Fruit fly (Drosophila melanogaster): ENCODE results near the gene Glyp.
A peak's percentile ranks its signal among the peaks of the same experiment; 100 is the strongest.

Glyp gene

DNA sequence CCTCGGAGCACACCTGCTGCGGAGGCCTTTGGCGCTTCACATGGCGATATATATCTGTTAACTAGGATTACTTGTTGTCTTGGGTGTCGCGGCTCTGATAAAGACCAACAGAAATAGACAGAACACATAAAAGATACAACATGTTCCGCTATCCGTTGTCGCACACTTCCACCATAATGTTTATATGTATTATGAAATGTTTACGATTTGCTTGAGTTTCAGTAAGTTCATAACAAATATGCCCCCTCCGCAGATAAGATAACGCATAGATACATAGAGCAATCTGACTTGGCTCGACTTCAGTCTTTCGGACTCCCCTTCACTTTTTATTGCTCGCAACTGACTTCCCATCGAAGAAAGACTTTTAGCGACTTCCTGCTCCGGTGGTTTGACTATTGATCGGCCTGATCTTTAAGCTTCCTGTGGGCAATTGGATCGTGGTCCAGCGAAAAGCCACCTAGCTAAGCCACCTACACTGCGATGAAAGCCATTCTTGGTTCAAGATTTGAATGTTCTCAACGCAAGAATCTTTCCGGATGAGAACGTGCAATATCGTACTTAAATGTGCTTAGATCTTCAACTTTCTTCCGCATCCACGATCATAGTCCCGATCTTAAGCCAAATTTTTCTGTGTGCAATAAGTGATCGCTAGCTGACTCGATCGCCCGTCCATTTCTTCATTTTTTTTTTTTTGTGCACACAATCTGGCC, 37.7 kb downstream of the Glyp start (continued):
- no peak for TF ChIP-seq trem (tag; optimal IDR thresholded peaks at IDR 0.05)
- 0 out of 2 replicates have a peak, but pooled peaks have one; percentile 23 for TF ChIP-seq aop (GFP tag; IDR thresholded peaks at IDR 0.05)
- no peak for TF ChIP-seq Xbp1 (GFP tag; optimal IDR thresholded peaks at IDR 0.05)
- TF ChIP-seq CG2712 (tag; optimal IDR thresholded peaks at IDR 0.05) = peak; percentile 13
- peak; percentile 19 for TF ChIP-seq cwo (GFP tag; optimal IDR thresholded peaks at IDR 0.05)
- no peak for TF ChIP-seq CG17802 (tag; optimal IDR thresholded peaks at IDR 0.05)
- no peak for TF ChIP-seq Hr51 (GFP tag; optimal IDR thresholded peaks at IDR 0.05)
- TF ChIP-seq CG17361 (GFP tag; IDR thresholded peaks at IDR 0.05) = no peak
- TF ChIP-seq D19A (tag; optimal IDR thresholded peaks at IDR 0.05) = no peak
- TF ChIP-seq CG12299 (tag; optimal IDR thresholded peaks at IDR 0.05) = peak; percentile 49
- no peak for TF ChIP-seq CG2129 (GFP tag; IDR thresholded peaks at IDR 0.05; ENCODE audit: partially characterized antibody)
- no peak for TF ChIP-seq CG12942 (GFP tag; optimal IDR thresholded peaks at IDR 0.05)
- TF ChIP-seq dmrt11E (tag; optimal IDR thresholded peaks at IDR 0.05) = peak; percentile 10
- TF ChIP-seq hbn (GFP tag; IDR thresholded peaks at IDR 0.05; ENCODE audit: partially characterized antibody) = no peak
- TF ChIP-seq mld (GFP tag; IDR thresholded peaks at IDR 0.05; ENCODE audit: partially characterized antibody) = no peak
- no peak for TF ChIP-seq az2 (GFP tag; optimal IDR thresholded peaks at IDR 0.05)
- TF ChIP-seq Fer2 (tag; optimal IDR thresholded peaks at IDR 0.05) = no peak
- no peak for TF ChIP-seq CG14050 (GFP tag; IDR thresholded peaks at IDR 0.05)
- TF ChIP-seq CG7745 (tag; optimal IDR thresholded peaks at IDR 0.05) = peak; percentile 16
- no peak for TF ChIP-seq ssp (GFP tag; IDR thresholded peaks at IDR 0.05)
- TF ChIP-seq chinmo (GFP tag; IDR thresholded peaks at IDR 0.05; ENCODE audit: partially characterized antibody) = no peak
- TF ChIP-seq cad (GFP tag; optimal IDR thresholded peaks at IDR 0.05) = no peak
- TF ChIP-seq Dfd (GFP tag; optimal IDR thresholded peaks at IDR 0.05) = no peak
- no peak for TF ChIP-seq Neu2 (GFP tag; optimal IDR thresholded peaks at IDR 0.05; ENCODE audit: borderline replicate concordance)
- no peak for TF ChIP-seq ham (GFP tag; IDR thresholded peaks at IDR 0.05)
- no peak for TF ChIP-seq CG18011 (GFP tag; optimal IDR thresholded peaks at IDR 0.05)
- TF ChIP-seq pan (optimal IDR thresholded peaks at IDR 0.05) = no peak
- TF ChIP-seq pan (GFP tag; optimal IDR thresholded peaks at IDR 0.05 in 1 of 2, IDR thresholded peaks at IDR 0.05 in 1 of 2) = peak in 1 of 2 experiments; percentile 41
- TF ChIP-seq CG10366 (GFP tag; IDR thresholded peaks at IDR 0.05) = no peak
- TF ChIP-seq CG34422 (GFP tag; IDR thresholded peaks at IDR 0.05) = no peak
- TF ChIP-seq CG1233 (GFP tag; optimal IDR thresholded peaks at IDR 0.05) = peak; percentile 18
- TF ChIP-seq sens (GFP tag) = peak; percentile 75
- TF ChIP-seq pfk (GFP tag; optimal IDR thresholded peaks at IDR 0.05) = no peak
- no peak for TF ChIP-seq D (optimal IDR thresholded peaks at IDR 0.05)
- TF ChIP-seq D (GFP tag; optimal IDR thresholded peaks at IDR 0.05) = no peak
- TF ChIP-seq insv (GFP tag; optimal IDR thresholded peaks at IDR 0.05) = no peak
- no peak for TF ChIP-seq CG17612 (GFP tag; IDR thresholded peaks at IDR 0.05)
- no peak for TF ChIP-seq jumu (GFP tag; optimal IDR thresholded peaks at IDR 0.05)
- no peak for TF ChIP-seq CG14667 (GFP tag; IDR thresholded peaks at IDR 0.05)
- peak; percentile 77 for TF ChIP-seq ATbp (GFP tag; optimal IDR thresholded peaks at IDR 0.05)
- TF ChIP-seq Sry-β (GFP tag; optimal IDR thresholded peaks at IDR 0.05) = no peak
- no peak for TF ChIP-seq pzg (GFP tag; optimal IDR thresholded peaks at IDR 0.05)
- peak; percentile 67 for TF ChIP-seq CG2678 (tag; optimal IDR thresholded peaks at IDR 0.05)
- no peak for TF ChIP-seq twi (tag; optimal IDR thresholded peaks at IDR 0.05)
- peak; percentile 34 for TF ChIP-seq Hmr (GFP tag; optimal IDR thresholded peaks at IDR 0.05)
